Fruit fly (Drosophila melanogaster): Measurements from ENCODE around the gene bif.

dm6 chrX:11733795-11734194, 55.0 kb downstream of the bif start, which contains the start of gene inaF-A:
- TF ChIP-seq Sin3A (optimal IDR thresholded peaks at IDR 0.05) (no peak), psq (optimal IDR thresholded peaks at IDR 0.05) (no peak), ttk (optimal IDR thresholded peaks at IDR 0.05) (no peak), Myc (optimal IDR thresholded peaks at IDR 0.05) (no peak)

Measured in Kc167 (cell line).